Fruit fly (Drosophila melanogaster): ENCODE measurements around the gene CG34427.

dm6 chr3L:8849817-8850216 is 45.3 kb downstream of the CG34427 start:
- TF ChIP-seq ey (GFP tag; optimal IDR thresholded peaks at IDR 0.05) = no peak
- no peak for TF ChIP-seq Vsx2 (GFP tag; optimal IDR thresholded peaks at IDR 0.05; ENCODE audit: partially characterized antibody)
- TF ChIP-seq Jra (GFP tag; optimal IDR thresholded peaks at IDR 0.05) = no peak
- TF ChIP-seq Hr78 (GFP tag; optimal IDR thresholded peaks at IDR 0.05) = no peak
- TF ChIP-seq rgr (GFP tag; optimal IDR thresholded peaks at IDR 0.05) = no peak
- TF ChIP-seq Dfd (GFP tag; optimal IDR thresholded peaks at IDR 0.05) = no peak
- TF ChIP-seq tai (GFP tag; optimal IDR thresholded peaks at IDR 0.05) = no peak
- TF ChIP-seq fru (GFP tag; optimal IDR thresholded peaks at IDR 0.05) = no peak
- TF ChIP-seq sv (GFP tag; optimal IDR thresholded peaks at IDR 0.05) = no peak
- TF ChIP-seq OdsH (GFP tag; optimal IDR thresholded peaks at IDR 0.05) = no peak
- TF ChIP-seq dl (GFP tag; optimal IDR thresholded peaks at IDR 0.05; ENCODE audit: insufficient read depth in 1 of 2, partially characterized antibody in 2 of 2) = no peak
- no peak for TF ChIP-seq CrebA (GFP tag; optimal IDR thresholded peaks at IDR 0.05; ENCODE audit: borderline replicate concordance)
- TF ChIP-seq psq (GFP tag; optimal IDR thresholded peaks at IDR 0.05) = no peak

All from whole organism, wandering third instar larva.